Worm (Caenorhabditis elegans) whole organism, L4 larva: Measurements from ENCODE around the gene R09F10.8.

ENCODE experiments used
- F10B5.3 ChIP-seq: sonication (generic microtip); optimal IDR thresholded peaks from 2 replicates; lab custom pipeline; 2016; ENCODE audit warnings: mild to moderate bottlenecking, missing genetic modification characterization, missing compliant biosample characterization
- ces-1 ChIP-seq: fragments of 150-350 bp; sonication (generic microtip); optimal IDR thresholded peaks from 4 replicates; lab custom pipeline; 2014; ENCODE audit warnings: missing biosample characterization, missing genetic modification reagents, missing genetic modification characterization
- lsy-2 ChIP-seq, 2 experiments: fragments of 150-350 bp in 1 of 2; sonication (generic microtip) in 1 of 2; optimal IDR thresholded peaks; 2 replicates each; lab custom pipeline; 2014 to 2017; ENCODE audit warnings: missing biosample characterization in 2 of 2, missing genetic modification characterization in 2 of 2
- nhr-6 ChIP-seq: fragments of 150-350 bp; optimal IDR thresholded peaks from 2 replicates; lab custom pipeline; 2014; ENCODE audit warnings: missing biosample characterization, missing genetic modification characterization
- nhr-76 ChIP-seq: fragments of 150-350 bp; optimal IDR thresholded peaks from 2 replicates; lab custom pipeline; 2014; ENCODE audit warnings: missing biosample characterization, missing genetic modification characterization

DNA sequence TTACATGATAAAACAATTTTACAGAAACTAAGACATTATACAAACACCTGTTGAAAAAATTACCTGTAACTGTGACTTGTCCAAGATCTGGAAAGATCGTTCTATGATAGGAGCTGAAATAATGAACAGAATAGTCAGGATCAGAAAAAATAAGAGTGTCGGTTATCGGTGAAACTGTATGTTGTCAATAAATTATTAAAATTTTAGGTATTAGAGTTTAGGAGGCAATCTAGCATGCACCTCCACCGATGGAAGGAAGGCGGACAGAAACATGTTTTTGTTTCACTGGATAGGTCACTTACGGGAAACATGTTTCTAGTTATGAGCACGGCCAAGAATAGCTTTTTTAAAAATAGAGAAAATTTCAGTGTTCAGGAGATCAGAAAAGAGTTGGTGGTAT, 26.7 kb downstream of the R09F10.8 start, which contains the start of gene ced-13:
- TF ChIP-seq lsy-2 (tag; optimal IDR thresholded peaks at IDR 0.05; lab: Kevin White, UChicago) (no peak), nhr-6 (tag; lab: Kevin White, UChicago) (no peak), nhr-76 (tag; lab: Kevin White, UChicago) (no peak), ces-1 (no peak), F10B5.3 (tag; lab: Kevin White, UChicago) (no peak)
